In genomic region chr3R:15933609-15934232, dm6 we compare ENCODE assay signal across 5 fruit fly cellular contexts.
A peak's percentile ranks its signal among the peaks of the same experiment; 100 is the strongest.
TF ChIP-seq lines count a peak whose summit lies in the region.

TSS of gene CG5478 (minus strand) at chr3R:15933734.
TSS of gene blp (plus strand) at chr3R:15933847.

- TF ChIP-seq CTCF in whole organism, embryonic (GFP tag; optimal IDR thresholded peaks at IDR 0.05; lab: Kevin White, UChicago), result no peak

TF ChIP-seq in whole organism, adult, 20 proteins besides CTCF, POLR2A, EP300 and RAD21:
- peak; percentile 37 for TF ChIP-seq bab1 (GFP tag; optimal IDR thresholded peaks at IDR 0.05; lab: Kevin White, UChicago)
- TF ChIP-seq kay (GFP tag; lab: Kevin White, UChicago; ENCODE audit: borderline replicate concordance), result no peak
- no peak for TF ChIP-seq CG12768 (GFP tag; optimal IDR thresholded peaks at IDR 0.05; lab: Kevin White, UChicago)
- TF ChIP-seq CG7045 (GFP tag; optimal IDR thresholded peaks at IDR 0.05; lab: Kevin White, UChicago), result no peak
- TF ChIP-seq Crg-1 (GFP tag; optimal IDR thresholded peaks at IDR 0.05; lab: Kevin White, UChicago), result no peak
- TF ChIP-seq CG1620 (GFP tag; optimal IDR thresholded peaks at IDR 0.05; lab: Kevin White, UChicago), result no peak
- TF ChIP-seq CG14711 (tag; optimal IDR thresholded peaks at IDR 0.05; lab: Kevin White, UChicago), result no peak
- TF ChIP-seq Hr96 (GFP tag; optimal IDR thresholded peaks at IDR 0.05; lab: Kevin White, UChicago), result no peak
- peak; percentile 28 for TF ChIP-seq Mnt (GFP tag; optimal IDR thresholded peaks at IDR 0.05; lab: Kevin White, UChicago)

TF ChIP-seq in whole organism, embryonic, 481 proteins besides CTCF, POLR2A, EP300 and RAD21 (continues in another document):
- TF ChIP-seq crp (GFP tag; optimal IDR thresholded peaks at IDR 0.05; lab: Kevin White, UChicago) (peak; percentile 66 to 94), shn (GFP tag; optimal IDR thresholded peaks at IDR 0.05; lab: Kevin White, UChicago) (no peak), tio (GFP tag; optimal IDR thresholded peaks at IDR 0.05; lab: Kevin White, UChicago) (no peak), Sry-δ (GFP tag; optimal IDR thresholded peaks at IDR 0.05; lab: Kevin White, UChicago) (peak; percentile 86), Dref (GFP tag; IDR thresholded peaks at IDR 0.05; lab: Robert Waterston, UW) (peak; percentile 96), hb (GFP tag; IDR thresholded peaks at IDR 0.05; lab: Robert Waterston, UW; ENCODE audit: partially characterized antibody) (peak; percentile 94), Opbp (GFP tag; IDR thresholded peaks at IDR 0.05; lab: Robert Waterston, UW; ENCODE audit: partially characterized antibody) (peak; percentile 88), Ada2b (GFP tag; IDR thresholded peaks at IDR 0.05; lab: Robert Waterston, UW) (no peak), Ets65A (GFP tag; lab: Kevin White, UChicago) (peak; percentile 3), CG17912 (GFP tag; optimal IDR thresholded peaks at IDR 0.05; lab: Kevin White, UChicago) (no peak), kni (GFP tag; optimal IDR thresholded peaks at IDR 0.05; lab: Kevin White, UChicago) (peak; percentile 26), CG14710 (tag; optimal IDR thresholded peaks at IDR 0.05; lab: Kevin White, UChicago) (peak; percentile 15), CG13287 (GFP tag; IDR thresholded peaks at IDR 0.05; lab: Robert Waterston, UW; ENCODE audit: partially characterized antibody) (peak; percentile 98), Rfx (GFP tag; IDR thresholded peaks at IDR 0.05; lab: Robert Waterston, UW) (no peak), jumu (GFP tag; optimal IDR thresholded peaks at IDR 0.05; lab: Kevin White, UChicago) (no peak), Pdp1 (GFP tag; optimal IDR thresholded peaks at IDR 0.05; lab: Kevin White, UChicago) (peak in 1 of 2 experiments; percentile 97), Spps (tag; optimal IDR thresholded peaks at IDR 0.05; lab: Kevin White, UChicago) (no peak), amos (GFP tag; IDR thresholded peaks at IDR 0.05; lab: Robert Waterston, UW; ENCODE audit: partially characterized antibody) (peak; percentile 87), jigr1 (GFP tag; IDR thresholded peaks at IDR 0.05; lab: Robert Waterston, UW) (no peak), CG3407 (GFP tag; optimal IDR thresholded peaks at IDR 0.05; lab: Kevin White, UChicago) (no peak)

TF ChIP-seq in whole organism, prepupa, 60 proteins besides CTCF, POLR2A, EP300 and RAD21:
- TF ChIP-seq Eip78C (GFP tag; lab: Kevin White, UChicago) (peak; percentile 8), CG32006 (GFP tag; optimal IDR thresholded peaks at IDR 0.05; lab: Kevin White, UChicago) (no peak), CG15336 (GFP tag; IDR thresholded peaks at IDR 0.05; lab: Robert Waterston, UW) (no peak), dac (GFP tag; optimal IDR thresholded peaks at IDR 0.05; lab: Kevin White, UChicago) (no peak), fkh (GFP tag; optimal IDR thresholded peaks at IDR 0.05; lab: Kevin White, UChicago) (peak; percentile 37), Smox (GFP tag; optimal IDR thresholded peaks at IDR 0.05; lab: Kevin White, UChicago) (no peak), acj6 (GFP tag; optimal IDR thresholded peaks at IDR 0.05; lab: Kevin White, UChicago) (no peak), CG10669 (GFP tag; optimal IDR thresholded peaks at IDR 0.05; lab: Kevin White, UChicago) (no peak), salr (GFP tag; optimal IDR thresholded peaks at IDR 0.05; lab: Kevin White, UChicago) (no peak), eg (GFP tag; IDR thresholded peaks at IDR 0.05; lab: Robert Waterston, UW) (no peak), fd85E (GFP tag; optimal IDR thresholded peaks at IDR 0.05; lab: Kevin White, UChicago) (no peak), CG6808 (GFP tag; optimal IDR thresholded peaks at IDR 0.05; lab: Kevin White, UChicago) (peak; percentile 73), CG9139 (GFP tag; optimal IDR thresholded peaks at IDR 0.05; lab: Kevin White, UChicago) (no peak), Sox15 (GFP tag; optimal IDR thresholded peaks at IDR 0.05; lab: Kevin White, UChicago) (no peak), CG11294 (GFP tag; IDR thresholded peaks at IDR 0.05; lab: Robert Waterston, UW) (no peak)

TF ChIP-seq in whole organism, pupa, 21 proteins besides CTCF, POLR2A, EP300 and RAD21:
- no peak for TF ChIP-seq fd96Ca (GFP tag; IDR thresholded peaks at IDR 0.05; lab: Robert Waterston, UW)
- no peak for TF ChIP-seq CG12605 (GFP tag; IDR thresholded peaks at IDR 0.05; lab: Robert Waterston, UW)
- TF ChIP-seq CG4496 (GFP tag; IDR thresholded peaks at IDR 0.05; lab: Robert Waterston, UW), result 0 out of 3 replicates have a peak, but pooled peaks have one; percentile 8
- no peak for TF ChIP-seq D1 (tag; optimal IDR thresholded peaks at IDR 0.05; lab: Kevin White, UChicago)

TF ChIP-seq in whole organism, wandering third instar larva, 38 proteins besides CTCF, POLR2A, EP300 and RAD21:
- TF ChIP-seq sage (GFP tag; optimal IDR thresholded peaks at IDR 0.05; lab: Kevin White, UChicago) (peak; percentile 34), rgr (GFP tag; optimal IDR thresholded peaks at IDR 0.05; lab: Kevin White, UChicago) (no peak), sv (GFP tag; optimal IDR thresholded peaks at IDR 0.05; lab: Kevin White, UChicago) (no peak), psq (GFP tag; optimal IDR thresholded peaks at IDR 0.05; lab: Kevin White, UChicago) (no peak), jim (GFP tag; optimal IDR thresholded peaks at IDR 0.05; lab: Kevin White, UChicago) (no peak), Vsx2 (GFP tag; optimal IDR thresholded peaks at IDR 0.05; lab: Kevin White, UChicago; ENCODE audit: partially characterized antibody) (peak; percentile 87), usp (GFP tag; optimal IDR thresholded peaks at IDR 0.05; lab: Kevin White, UChicago) (no peak), h (GFP tag; optimal IDR thresholded peaks at IDR 0.05; lab: Kevin White, UChicago) (no peak)
